Fruit fly (Drosophila melanogaster) whole organism, wandering third instar larva: ENCODE results near the gene Prp6.

Experiments used
- Abd-B ChIP-seq: fragments of >200 bp; optimal IDR thresholded peaks from 2 replicates; lab custom pipeline; 2017; ENCODE audit warnings: missing biosample characterization, missing genetic modification characterization
- CG32264 ChIP-seq: fragments of 200-800 bp; sonication (Bioruptor generic); optimal IDR thresholded peaks from 2 replicates; lab custom pipeline; 2016; ENCODE audit warnings: missing biosample characterization, missing genetic modification characterization
- CG9705 ChIP-seq: fragments of 200-800 bp; sonication (Bioruptor generic); optimal IDR thresholded peaks from 2 replicates; lab custom pipeline; 2018; ENCODE audit warnings: missing biosample characterization, mild to moderate bottlenecking, missing genetic modification characterization
- CrebA ChIP-seq: fragments of 200-800 bp; sonication (Bioruptor generic); optimal IDR thresholded peaks from 2 replicates; lab custom pipeline; 2016; ENCODE audit warnings: missing biosample characterization, mild to moderate bottlenecking, missing genetic modification characterization, borderline replicate concordance
- Dfd ChIP-seq: fragments of >200 bp; optimal IDR thresholded peaks from 2 replicates; lab custom pipeline; 2017; ENCODE audit warnings: missing biosample characterization, missing genetic modification characterization
- Dif ChIP-seq: fragments of 200-275, 200-300 bp; sonication (Bioruptor generic); optimal IDR thresholded peaks from 2 replicates; lab custom pipeline; 2018; ENCODE audit warnings: missing biosample characterization, missing genetic modification characterization; ENCODE audit not compliant: partially characterized antibody
- GATAd ChIP-seq: sonication (Bioruptor generic); optimal IDR thresholded peaks from 2 replicates; lab custom pipeline; 2016; ENCODE audit warnings: missing biosample characterization, missing genetic modification characterization
- HLH106 ChIP-seq: fragments of 200-800 bp; optimal IDR thresholded peaks from 3 replicates; lab custom pipeline; 2019; ENCODE audit warnings: missing biosample characterization, mild to moderate bottlenecking, missing genetic modification characterization, moderate library complexity
- Hnf4 ChIP-seq: fragments of 200-800 bp; sonication (Bioruptor generic); optimal IDR thresholded peaks from 2 replicates; lab custom pipeline; 2016; ENCODE audit warnings: missing biosample characterization, mild to moderate bottlenecking, missing genetic modification characterization
- Hr78 ChIP-seq: fragments of >200 bp; optimal IDR thresholded peaks from 2 replicates; lab custom pipeline; 2017; ENCODE audit warnings: missing biosample characterization, missing genetic modification characterization
- Hr83 ChIP-seq: fragments of 200-300 bp; sonication (Bioruptor generic); optimal IDR thresholded peaks from 2 replicates; lab custom pipeline; 2016; ENCODE audit warnings: missing biosample characterization, mild to moderate bottlenecking, missing genetic modification characterization, moderate library complexity; ENCODE audit not compliant: poor library complexity, severe bottlenecking
- Jra ChIP-seq: sonication (Bioruptor generic); optimal IDR thresholded peaks from 2 replicates; lab custom pipeline; 2016; ENCODE audit warnings: missing biosample characterization, missing genetic modification characterization
- Mio ChIP-seq: sonication (Bioruptor generic); optimal IDR thresholded peaks from 2 replicates; lab custom pipeline; 2016; ENCODE audit warnings: missing biosample characterization, missing genetic modification characterization
- Myc ChIP-seq: fragments of >200 bp; optimal IDR thresholded peaks from 2 replicates; lab custom pipeline; 2017
- N ChIP-seq: fragments of >200 bp; optimal IDR thresholded peaks from 2 replicates; lab custom pipeline; 2018; ENCODE audit warnings: missing biosample characterization, missing external identifiers, missing genetic modification characterization
- OdsH ChIP-seq: fragments of 200-800 bp; sonication (Bioruptor generic); optimal IDR thresholded peaks from 2 replicates; lab custom pipeline; 2016; ENCODE audit warnings: missing biosample characterization, mild to moderate bottlenecking, missing genetic modification characterization
- Rel ChIP-seq, 2 experiments: fragments of 200-800 bp; sonication (Bioruptor generic) in 1 of 2; optimal IDR thresholded peaks; 2 replicates in 1 of 2; 3 replicates in 1 of 2; lab custom pipeline; 2016 to 2019; ENCODE audit warnings: mild to moderate bottlenecking in 2 of 2, missing biosample characterization in 2 of 2, missing genetic modification characterization in 2 of 2, moderate library complexity in 1 of 2
- Sp1 ChIP-seq: fragments of 200-800 bp; sonication (Bioruptor generic); optimal IDR thresholded peaks from 3 replicates; lab custom pipeline; 2019; ENCODE audit warnings: missing biosample characterization, mild to moderate bottlenecking, missing genetic modification characterization, moderate library complexity
- Vsx2 ChIP-seq: fragments of 200-300, 225-300 bp; sonication (Bioruptor generic); optimal IDR thresholded peaks from 2 replicates; lab custom pipeline; 2018; ENCODE audit warnings: missing biosample characterization, missing genetic modification characterization; ENCODE audit not compliant: partially characterized antibody
- br ChIP-seq: fragments of 200-800 bp; sonication (Bioruptor generic); optimal IDR thresholded peaks from 2 replicates; lab custom pipeline; 2016; ENCODE audit warnings: missing biosample characterization, missing genetic modification characterization
- brk ChIP-seq: fragments of 200-800 bp; sonication (Bioruptor generic); optimal IDR thresholded peaks from 2 replicates; lab custom pipeline; 2016; ENCODE audit warnings: missing biosample characterization, mild to moderate bottlenecking, missing genetic modification characterization
- dl ChIP-seq, 2 experiments: fragments of 175-275, 200-275 bp in 1 of 2; fragments of 200-275 bp in 1 of 2; sonication (Bioruptor generic); optimal IDR thresholded peaks; lab custom pipeline; 2018; ENCODE audit warnings: mild to moderate bottlenecking in 2 of 2, missing biosample characterization in 2 of 2, missing genetic modification characterization in 2 of 2, moderate library complexity in 2 of 2; ENCODE audit not compliant: partially characterized antibody in 2 of 2, insufficient read depth in 1 of 2
- dmrt93B ChIP-seq: fragments of 200-800 bp; sonication (Bioruptor generic); optimal IDR thresholded peaks from 2 replicates; lab custom pipeline; 2018; ENCODE audit warnings: missing biosample characterization, mild to moderate bottlenecking, missing genetic modification characterization
- dsf ChIP-seq: sonication (Bioruptor generic); optimal IDR thresholded peaks from 2 replicates; lab custom pipeline; 2016; ENCODE audit warnings: missing biosample characterization, missing genetic modification characterization, borderline replicate concordance
- ey ChIP-seq: fragments of 200-800 bp; sonication (Bioruptor generic); optimal IDR thresholded peaks from 2 replicates; lab custom pipeline; 2016; ENCODE audit warnings: missing biosample characterization, missing genetic modification characterization
- foxo ChIP-seq, 2 experiments: fragments of 200-800 bp; sonication (Bioruptor generic); optimal IDR thresholded peaks; 2 replicates in 1 of 2; 3 replicates in 1 of 2; lab custom pipeline; 2016 to 2017; ENCODE audit warnings: missing biosample characterization in 2 of 2, missing genetic modification characterization in 2 of 2
- fru ChIP-seq: fragments of 200-800 bp; sonication (Bioruptor generic); optimal IDR thresholded peaks from 3 replicates; lab custom pipeline; 2016; ENCODE audit warnings: missing biosample characterization, mild to moderate bottlenecking, missing genetic modification characterization
- h ChIP-seq: fragments of 200-800 bp; sonication (Bioruptor generic); optimal IDR thresholded peaks from 3 replicates; lab custom pipeline; 2016; ENCODE audit warnings: missing biosample characterization, mild to moderate bottlenecking, missing genetic modification characterization
- jim ChIP-seq: fragments of 175-275, 200-325 bp; sonication (Bioruptor generic); optimal IDR thresholded peaks from 2 replicates; lab custom pipeline; 2016; ENCODE audit warnings: missing biosample characterization, mild to moderate bottlenecking, missing genetic modification characterization
- lola ChIP-seq: fragments of >200 bp; optimal IDR thresholded peaks from 2 replicates; lab custom pipeline; 2017; ENCODE audit warnings: missing biosample characterization, missing genetic modification characterization
- pan ChIP-seq: fragments of >200 bp; optimal IDR thresholded peaks from 2 replicates; lab custom pipeline; 2017
- psq ChIP-seq: fragments of 200-800 bp; sonication (Bioruptor generic); optimal IDR thresholded peaks from 3 replicates; lab custom pipeline; 2017; ENCODE audit warnings: missing biosample characterization, mild to moderate bottlenecking, missing genetic modification characterization, moderate library complexity
- rgr ChIP-seq: fragments of 200-800 bp; sonication (Bioruptor generic); optimal IDR thresholded peaks from 3 replicates; lab custom pipeline; 2016; ENCODE audit warnings: missing biosample characterization, mild to moderate bottlenecking, missing genetic modification characterization
- sage ChIP-seq: fragments of 200-800 bp; sonication (Bioruptor generic); optimal IDR thresholded peaks from 2 replicates; lab custom pipeline; 2016; ENCODE audit warnings: missing biosample characterization, mild to moderate bottlenecking, missing genetic modification characterization
- sv ChIP-seq: fragments of 200-800 bp; sonication (Bioruptor generic); optimal IDR thresholded peaks from 3 replicates; lab custom pipeline; 2016; ENCODE audit warnings: missing biosample characterization, missing genetic modification characterization
- tai ChIP-seq: sonication (Bioruptor generic); optimal IDR thresholded peaks from 2 replicates; lab custom pipeline; 2016; ENCODE audit warnings: missing biosample characterization, missing genetic modification characterization
- usp ChIP-seq: fragments of >200 bp; optimal IDR thresholded peaks from 2 replicates; lab custom pipeline; 2017; ENCODE audit warnings: missing biosample characterization, missing genetic modification characterization
- woc ChIP-seq: sonication (Bioruptor generic); optimal IDR thresholded peaks from 2 replicates; lab custom pipeline; 2016; ENCODE audit warnings: missing biosample characterization, mild to moderate bottlenecking, missing genetic modification characterization

Gene Prp6

DNA sequence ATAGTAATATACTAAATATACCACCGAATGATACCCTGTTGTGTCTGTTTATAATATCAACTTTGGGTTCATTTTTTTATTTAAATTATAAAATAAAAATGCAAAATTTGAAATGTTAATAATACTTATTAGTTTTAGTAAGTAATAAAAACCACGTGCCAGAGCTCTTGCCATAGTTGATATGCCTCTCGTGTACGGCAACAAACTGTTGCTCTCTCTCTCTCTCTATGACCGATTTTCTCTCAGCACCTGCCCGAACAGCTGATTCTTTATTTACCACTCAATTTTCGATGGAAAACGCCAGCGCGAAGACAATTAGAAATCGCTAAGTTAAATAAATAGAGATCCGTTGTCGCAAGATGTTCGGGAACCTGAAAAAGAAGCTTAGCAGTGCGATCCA is 37.7 kb upstream of the Prp6 start, which contains the start of gene Dysb:
TSS of gene Dysb (plus strand) at position 251 of the 400 bp plus-strand sequence.
- TF ChIP-seq dmrt93B (GFP tag; lab: Kevin White, UChicago): peak; percentile 28
- TF ChIP-seq CG32264: no peak
- TF ChIP-seq Sp1: peak; percentile 78
- no peak for TF ChIP-seq N (GFP tag; lab: Kevin White, UChicago)
- peak; percentile 79 for TF ChIP-seq brk (GFP tag; lab: Kevin White, UChicago)
- TF ChIP-seq Hr78 (GFP tag; lab: Kevin White, UChicago): no peak
- TF ChIP-seq sage: no peak
- peak; percentile 73 for TF ChIP-seq woc (GFP tag; lab: Kevin White, UChicago)
- TF ChIP-seq Rel (GFP tag; optimal IDR thresholded peaks at IDR 0.05; lab: Kevin White, UChicago): no peak
- TF ChIP-seq Rel (tag; optimal IDR thresholded peaks at IDR 0.05; lab: Kevin White, UChicago): peak; percentile 50
- TF ChIP-seq Myc (lab: Kevin White, UChicago): no peak
- no peak for TF ChIP-seq tai
- peak; percentile 54 for TF ChIP-seq Dif (GFP tag; lab: Kevin White, UChicago)
- peak; percentile 58 for TF ChIP-seq br (GFP tag; lab: Kevin White, UChicago)
- peak; percentile 59 for TF ChIP-seq ey (GFP tag; lab: Kevin White, UChicago)
- TF ChIP-seq foxo (GFP tag; optimal IDR thresholded peaks at IDR 0.05; lab: Kevin White, UChicago): peak in 1 of 2 experiments; percentile 84
- TF ChIP-seq CG9705 (GFP tag; lab: Kevin White, UChicago): peak; percentile 67
- TF ChIP-seq lola (GFP tag; lab: Kevin White, UChicago): no peak
- peak; percentile 84 for TF ChIP-seq Hr83 (GFP tag; lab: Kevin White, UChicago)
- no peak for TF ChIP-seq usp (GFP tag; lab: Kevin White, UChicago)
- no peak for TF ChIP-seq Vsx2 (GFP tag; lab: Kevin White, UChicago)
- no peak for TF ChIP-seq Mio (GFP tag; lab: Kevin White, UChicago)
- TF ChIP-seq fru (GFP tag; lab: Kevin White, UChicago): peak; percentile 70
- TF ChIP-seq dsf (GFP tag; lab: Kevin White, UChicago): peak; percentile 37
- no peak for TF ChIP-seq GATAd (GFP tag; lab: Kevin White, UChicago)
- peak; percentile 76 for TF ChIP-seq psq
- TF ChIP-seq jim: no peak
- peak; percentile 83 for TF ChIP-seq rgr (GFP tag; lab: Kevin White, UChicago)
- no peak for TF ChIP-seq Abd-B (GFP tag; lab: Kevin White, UChicago)
- TF ChIP-seq OdsH: peak; percentile 78
- TF ChIP-seq h: peak; percentile 72
- peak; percentile 73 for TF ChIP-seq sv (GFP tag; lab: Kevin White, UChicago)
- no peak for TF ChIP-seq pan (lab: Kevin White, UChicago)
- TF ChIP-seq CrebA: no peak
- TF ChIP-seq Jra (GFP tag; lab: Kevin White, UChicago): peak; percentile 48
- TF ChIP-seq HLH106: peak; percentile 78
- no peak for TF ChIP-seq dl (GFP tag; optimal IDR thresholded peaks at IDR 0.05; lab: Kevin White, UChicago; ENCODE audit: insufficient read depth in 1 of 2, partially characterized antibody in 2 of 2)
- TF ChIP-seq Dfd (GFP tag; lab: Kevin White, UChicago): no peak
- peak; percentile 82 for TF ChIP-seq Hnf4 (GFP tag; lab: Kevin White, UChicago)

DNA sequence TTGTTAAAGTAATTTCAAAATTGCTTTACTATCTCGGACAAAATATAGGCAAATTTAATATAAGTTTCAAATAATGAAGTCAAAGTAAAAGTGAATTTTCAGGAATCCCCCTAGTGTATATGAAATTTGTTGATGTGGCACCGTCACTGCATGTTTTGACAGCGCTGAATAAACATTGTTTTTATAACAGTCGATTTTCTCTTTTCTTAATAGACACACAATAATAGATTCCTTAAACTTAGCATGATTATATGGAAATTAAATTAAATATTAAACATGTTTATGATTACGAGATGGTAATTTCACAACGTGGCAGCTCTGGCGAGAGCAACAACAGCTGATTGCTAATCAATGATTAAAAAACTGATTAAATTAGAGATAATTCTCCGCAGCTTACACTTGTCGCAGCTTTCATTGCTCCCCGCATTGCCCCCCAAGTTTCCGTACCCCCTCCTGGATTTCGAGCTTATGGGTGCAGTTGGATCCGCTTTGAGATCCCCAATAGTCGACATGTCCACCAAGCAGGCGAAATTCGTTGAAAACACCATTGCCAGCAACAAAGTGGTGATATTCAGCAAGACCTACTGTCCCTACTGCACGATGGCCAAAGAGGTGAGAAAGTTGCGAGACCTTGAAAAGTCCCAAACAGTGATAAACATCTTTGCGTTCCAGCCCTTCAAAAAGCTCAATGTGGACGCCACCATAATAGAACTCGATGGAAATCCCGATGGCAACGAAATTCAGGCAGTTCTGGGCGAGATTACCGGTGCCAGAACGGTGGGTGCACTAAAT is 35.9 kb upstream of the Prp6 start, which contains the start of gene Grx1:
TSS of gene Grx1 (plus strand) at position 196 of the 792 bp plus-strand sequence.
- peak; percentile 68 for TF ChIP-seq sv (GFP tag; lab: Kevin White, UChicago)
- TF ChIP-seq rgr (GFP tag; lab: Kevin White, UChicago): peak; percentile 63
- TF ChIP-seq brk (GFP tag; lab: Kevin White, UChicago): peak; percentile 79
- no peak for TF ChIP-seq Dfd (GFP tag; lab: Kevin White, UChicago)
- TF ChIP-seq Hr83 (GFP tag; lab: Kevin White, UChicago): no peak
- TF ChIP-seq h: peak; percentile 60
- TF ChIP-seq fru (GFP tag; lab: Kevin White, UChicago): peak; percentile 49
- TF ChIP-seq Abd-B (GFP tag; lab: Kevin White, UChicago): no peak
- TF ChIP-seq sage: no peak
- peak; percentile 56 for TF ChIP-seq HLH106
- peak; percentile 35 for TF ChIP-seq CG32264
- TF ChIP-seq woc (GFP tag; lab: Kevin White, UChicago): no peak
- peak; percentile 43 for TF ChIP-seq Sp1
- peak; percentile 58 for TF ChIP-seq GATAd (GFP tag; lab: Kevin White, UChicago)
- peak; percentile 66 for TF ChIP-seq Hnf4 (GFP tag; lab: Kevin White, UChicago)
- no peak for TF ChIP-seq Rel (GFP tag; optimal IDR thresholded peaks at IDR 0.05; lab: Kevin White, UChicago)
- peak; percentile 91 for TF ChIP-seq Rel (tag; optimal IDR thresholded peaks at IDR 0.05; lab: Kevin White, UChicago)
- TF ChIP-seq br (GFP tag; lab: Kevin White, UChicago): peak; percentile 25
- TF ChIP-seq psq: peak; percentile 27
- TF ChIP-seq pan (lab: Kevin White, UChicago): no peak
- peak; percentile 46 for TF ChIP-seq ey (GFP tag; lab: Kevin White, UChicago)
- peak; percentile 24 for TF ChIP-seq CG9705 (GFP tag; lab: Kevin White, UChicago)
- TF ChIP-seq tai: no peak
- no peak for TF ChIP-seq Myc (lab: Kevin White, UChicago)
- peak; percentile 55 for TF ChIP-seq OdsH
- TF ChIP-seq dl (GFP tag; optimal IDR thresholded peaks at IDR 0.05; lab: Kevin White, UChicago; ENCODE audit: insufficient read depth in 1 of 2, partially characterized antibody in 2 of 2): no peak
- TF ChIP-seq Jra (GFP tag; lab: Kevin White, UChicago): peak; percentile 63
- peak; percentile 39 for TF ChIP-seq dsf (GFP tag; lab: Kevin White, UChicago)
- TF ChIP-seq foxo (GFP tag; optimal IDR thresholded peaks at IDR 0.05; lab: Kevin White, UChicago): peak in 1 of 2 experiments; percentile 75
- no peak for TF ChIP-seq usp (GFP tag; lab: Kevin White, UChicago)
- TF ChIP-seq jim: no peak
- TF ChIP-seq CrebA: no peak
